Worm (Caenorhabditis elegans) whole organism, young adult: ENCODE results near the gene spe-6.
A peak's percentile ranks its signal among the peaks of the same experiment; 100 is the strongest.

Source experiments
- F10E7.11 ChIP-seq: sonication (generic microtip); optimal IDR thresholded peaks from 2 replicates; lab custom pipeline; 2017; ENCODE audit warnings: mild to moderate bottlenecking, missing genetic modification characterization, moderate library complexity, missing compliant biosample characterization
- F22D6.2 ChIP-seq: sonication (generic microtip); optimal IDR thresholded peaks from 2 replicates; lab custom pipeline; 2016; ENCODE audit warnings: mild to moderate bottlenecking, missing genetic modification characterization, missing compliant biosample characterization
- F23B12.7 ChIP-seq: sonication (generic microtip); optimal IDR thresholded peaks from 2 replicates; lab custom pipeline; 2017; ENCODE audit warnings: missing genetic modification characterization, mild to moderate bottlenecking, missing compliant biosample characterization, antibody characterized with exemption, moderate library complexity; ENCODE audit not compliant: insufficient read depth
- F49E8.2 ChIP-seq: sonication (generic microtip); optimal IDR thresholded peaks from 3 replicates; lab custom pipeline; 2017; ENCODE audit warnings: missing genetic modification characterization, mild to moderate bottlenecking, missing compliant biosample characterization, antibody characterized with exemption, moderate library complexity; ENCODE audit not compliant: insufficient read depth
- K12H6.12 ChIP-seq: fragments of 200-800 bp; sonication (Bioruptor generic); optimal IDR thresholded peaks from 2 replicates; lab custom pipeline; 2018; ENCODE audit warnings: mild to moderate bottlenecking, missing genetic modification characterization, missing compliant biosample characterization
- T07F8.4 ChIP-seq: sonication (generic microtip); optimal IDR thresholded peaks from 2 replicates; lab custom pipeline; 2016; ENCODE audit warnings: mild to moderate bottlenecking, missing genetic modification characterization, moderate library complexity, missing compliant biosample characterization
- T26A5.8 ChIP-seq: sonication (generic microtip); optimal IDR thresholded peaks from 2 replicates; lab custom pipeline; 2016; ENCODE audit warnings: missing genetic modification characterization, missing compliant biosample characterization
- Y56A3A.18 ChIP-seq: fragments of 200-800 bp; sonication (Bioruptor generic); IDR thresholded peaks from 2 replicates; pipeline ENCODE4 v1.3.6; 2022; ENCODE audit warnings: missing genetic modification reagents, missing genetic modification characterization, missing compliant biosample characterization
- Y95B8A.8 ChIP-seq: fragments of 200-800 bp; sonication (Bioruptor generic); IDR thresholded peaks from 2 replicates; pipeline ENCODE4 v1.3.6; 2022; ENCODE audit warnings: missing genetic modification reagents, missing genetic modification characterization, missing compliant biosample characterization
- atf-7 ChIP-seq: sonication (generic microtip); optimal IDR thresholded peaks from 2 replicates; lab custom pipeline; 2017; ENCODE audit warnings: mild to moderate bottlenecking, missing genetic modification characterization, missing compliant biosample characterization
- attf-3 ChIP-seq: fragments of 200-800 bp; sonication (Bioruptor generic); conservative IDR thresholded peaks from 2 replicates; pipeline ENCODE4 v1.3.6; 2022; ENCODE audit warnings: missing genetic modification reagents, missing genetic modification characterization, missing compliant biosample characterization
- attf-5 ChIP-seq: fragments of 200-800 bp; sonication (Bioruptor generic); optimal IDR thresholded peaks from 2 replicates; lab custom pipeline; 2018; ENCODE audit warnings: mild to moderate bottlenecking, missing genetic modification characterization, missing compliant biosample characterization
- attf-6 ChIP-seq: fragments of 200-800 bp; sonication (Bioruptor generic); IDR thresholded peaks from 2 replicates; pipeline ENCODE4 v1.3.6; 2022; ENCODE audit warnings: missing genetic modification reagents, missing genetic modification characterization, missing compliant biosample characterization
- bed-2 ChIP-seq: fragments of 200-800 bp; sonication (Bioruptor generic); IDR thresholded peaks from 2 replicates; pipeline ENCODE4 v1.3.6; 2022; ENCODE audit warnings: missing genetic modification reagents, missing genetic modification characterization, missing compliant biosample characterization
- cebp-1 ChIP-seq, 2 experiments: fragments of 200-800 bp in 1 of 2; sonication (Bioruptor generic) in 1 of 2; sonication (generic microtip) in 1 of 2; IDR thresholded peaks in 1 of 2; optimal IDR thresholded peaks in 1 of 2; 2 replicates each; pipeline versions ENCODE4 v1.3.6 to Lab custom; 2017 to 2022; ENCODE audit warnings: missing compliant biosample characterization in 2 of 2, missing genetic modification characterization in 2 of 2, mild to moderate bottlenecking in 1 of 2, missing genetic modification reagents in 1 of 2, moderate library complexity in 1 of 2
- cebp-2 ChIP-seq: fragments of 200-800 bp; sonication (Bioruptor generic); IDR thresholded peaks from 2 replicates; pipeline ENCODE4 v1.3.6; 2022; ENCODE audit warnings: missing genetic modification characterization, missing compliant biosample characterization
- dpl-1 ChIP-seq: fragments of 150-350 bp; optimal IDR thresholded peaks from 2 replicates; lab custom pipeline; 2014; ENCODE audit warnings: missing biosample characterization, missing genetic modification reagents, missing genetic modification characterization
- efl-1 ChIP-seq: fragments of 150-350 bp; optimal IDR thresholded peaks from 2 replicates; lab custom pipeline; 2014; ENCODE audit warnings: missing biosample characterization, missing genetic modification reagents, missing genetic modification characterization
- him-1 ChIP-seq: sonication (generic microtip); optimal IDR thresholded peaks from 2 replicates; lab custom pipeline; 2016; ENCODE audit warnings: missing genotype, missing genetic modification reagents, missing genetic modification characterization, missing compliant biosample characterization
- hmg-1.2 ChIP-seq: fragments of 200-800 bp; sonication (Bioruptor generic); IDR thresholded peaks from 2 replicates; pipeline ENCODE4 v1.3.6; 2022; ENCODE audit warnings: missing genetic modification reagents, missing genetic modification characterization, missing compliant biosample characterization
- let-607 ChIP-seq, 2 experiments: fragments of 200-800 bp in 1 of 2; sonication (Bioruptor generic) in 1 of 2; sonication (generic microtip) in 1 of 2; optimal IDR thresholded peaks; 2 replicates each; lab custom pipeline; 2016 to 2018; ENCODE audit warnings: mild to moderate bottlenecking in 2 of 2, missing compliant biosample characterization in 2 of 2, missing genetic modification characterization in 2 of 2, moderate library complexity in 2 of 2, missing genotype in 1 of 2
- lin-54 ChIP-seq: fragments of 200-800 bp; sonication (Bioruptor generic); optimal IDR thresholded peaks from 2 replicates; lab custom pipeline; 2018; ENCODE audit warnings: mild to moderate bottlenecking, missing genetic modification characterization, missing compliant biosample characterization
- mes-4 ChIP-seq: sonication (generic microtip); optimal IDR thresholded peaks from 2 replicates; lab custom pipeline; 2016; ENCODE audit warnings: missing genotype, missing genetic modification characterization, missing compliant biosample characterization
- nfyb-1 ChIP-seq: fragments of 200-800 bp; sonication (Bioruptor generic); IDR thresholded peaks from 2 replicates; pipeline ENCODE4 v1.3.6; 2022; ENCODE audit warnings: missing genetic modification reagents, missing genetic modification characterization, missing compliant biosample characterization
- nhr-179 ChIP-seq: sonication (generic microtip); optimal IDR thresholded peaks from 2 replicates; lab custom pipeline; 2016; ENCODE audit warnings: mild to moderate bottlenecking, missing genetic modification characterization, missing compliant biosample characterization
- nhr-27 ChIP-seq: fragments of 200-800 bp; sonication (Bioruptor generic); optimal IDR thresholded peaks from 2 replicates; lab custom pipeline; 2018; ENCODE audit warnings: mild to moderate bottlenecking, missing genetic modification characterization, moderate library complexity, missing compliant biosample characterization
- nhr-90 ChIP-seq: sonication (generic microtip); optimal IDR thresholded peaks from 2 replicates; lab custom pipeline; 2016; ENCODE audit warnings: missing genotype, mild to moderate bottlenecking, missing genetic modification characterization, missing compliant biosample characterization
- pbrm-1 ChIP-seq: fragments of 200-800 bp; sonication (Bioruptor generic); IDR thresholded peaks from 2 replicates; pipeline ENCODE4 v1.3.6; 2022; ENCODE audit warnings: missing genetic modification reagents, missing genetic modification characterization, missing compliant biosample characterization
- repo-1 ChIP-seq: sonication (generic microtip); optimal IDR thresholded peaks from 2 replicates; lab custom pipeline; 2017; ENCODE audit warnings: mild to moderate bottlenecking, missing genetic modification characterization, missing compliant biosample characterization
- sdz-38 ChIP-seq: sonication (generic microtip); optimal IDR thresholded peaks from 2 replicates; lab custom pipeline; 2016; ENCODE audit warnings: missing genotype, missing genetic modification characterization, missing compliant biosample characterization
- sea-2 ChIP-seq: fragments of 200-800 bp; sonication (Bioruptor generic); IDR thresholded peaks from 2 replicates; pipeline ENCODE4 v1.3.6; 2022; ENCODE audit warnings: missing genetic modification characterization, missing compliant biosample characterization
- snpc-1.3 ChIP-seq: sonication (generic microtip); optimal IDR thresholded peaks from 2 replicates; lab custom pipeline; 2017; ENCODE audit warnings: missing genetic modification characterization, mild to moderate bottlenecking, missing compliant biosample characterization, antibody characterized with exemption, moderate library complexity, missing genotype, missing genetic modification reagents; ENCODE audit not compliant: insufficient read depth
- tbp1 ChIP-seq: fragments of 200-800 bp; sonication (Bioruptor generic); optimal IDR thresholded peaks from 2 replicates; lab custom pipeline; 2018; ENCODE audit warnings: mild to moderate bottlenecking, missing genetic modification characterization, missing compliant biosample characterization
- unc-62 ChIP-seq: fragments of 150-350 bp; optimal IDR thresholded peaks from 2 replicates; lab custom pipeline; 2014; ENCODE audit warnings: missing biosample characterization, missing genetic modification reagents, missing genetic modification characterization
- zfh-2 ChIP-seq: fragments of 200-800 bp; sonication (Bioruptor generic); conservative IDR thresholded peaks from 2 replicates; pipeline ENCODE4 v1.3.6; 2022; ENCODE audit warnings: missing genetic modification reagents, missing genetic modification characterization, missing compliant biosample characterization
- ztf-28 ChIP-seq: fragments of 200-800 bp; sonication (Bioruptor generic); IDR thresholded peaks from 2 replicates; pipeline ENCODE4 v1.3.6; 2022; ENCODE audit warnings: missing genetic modification reagents, missing genetic modification characterization, missing compliant biosample characterization
- ztf-3 ChIP-seq: fragments of 200-800 bp; sonication (Bioruptor generic); optimal IDR thresholded peaks from 2 replicates; lab custom pipeline; 2018; ENCODE audit warnings: mild to moderate bottlenecking, missing genetic modification characterization, missing compliant biosample characterization
- ztf-6 ChIP-seq: fragments of 200-800 bp; sonication (Bioruptor generic); IDR thresholded peaks from 2 replicates; pipeline ENCODE4 v1.3.6; 2022; ENCODE audit warnings: missing genetic modification reagents, missing genetic modification characterization, missing compliant biosample characterization

Gene spe-6

ce11 chrIII:11496496-11496895 lies 8.8 kb upstream of the spe-6 start, which contains the start of gene Y66D12A.24 (continued):
- TF ChIP-seq unc-62 (GFP tag; lab: Kevin White, UChicago) (peak; percentile 7), mes-4 (tag; lab: Kevin White, UChicago) (no peak), sdz-38 (no peak), zfh-2 (GFP tag; lab: Robert Waterston, UW) (0 out of 2 replicates have a peak, but pooled peaks have one; percentile 22), ztf-3 (no peak), tbp1 (GFP tag; lab: Kevin White, UChicago) (peak; percentile 40), cebp-1 (GFP tag; IDR thresholded peaks at IDR 0.05; lab: Robert Waterston, UW) (no peak), cebp-1 (tag; optimal IDR thresholded peaks at IDR 0.05; lab: Kevin White, UChicago) (peak; percentile 53), cebp-2 (no peak), repo-1 (no peak), F10E7.11 (no peak), him-1 (no peak), hmg-1.2 (GFP tag; lab: Robert Waterston, UW) (peak; percentile 32; the same call in 1 of the 2 replicates), F23B12.7 (tag; lab: Kevin White, UChicago) (no peak), T07F8.4 (tag; lab: Kevin White, UChicago) (no peak), nhr-179 (tag; lab: Kevin White, UChicago) (no peak)

- TF ChIP-seq ztf-6 (GFP tag; lab: Robert Waterston, UW) (no peak), tbp1 (GFP tag; lab: Kevin White, UChicago) (no peak), pbrm-1 (GFP tag; lab: Robert Waterston, UW) (no peak), F22D6.2 (tag; lab: Kevin White, UChicago) (no peak), unc-62 (GFP tag; lab: Kevin White, UChicago) (no peak), atf-7 (tag; lab: Kevin White, UChicago) (no peak), T26A5.8 (tag; lab: Kevin White, UChicago) (no peak), Y56A3A.18 (GFP tag; lab: Robert Waterston, UW) (no peak), T07F8.4 (tag; lab: Kevin White, UChicago) (no peak)
- TF ChIP-seq, all 124 proteins: peak for 0
Observed at ce11 chrIII:11500647-11501046, 4.6 kb upstream of the spe-6 start, which contains the start of gene nars-2. TSS of gene nars-2 (minus strand) at chrIII:11500747.

ce11 chrIII:11502753-11503152 lies 2.5 kb upstream of the spe-6 start, which contains the start of gene tin-10:
TSS of gene tin-10 (minus strand) at chrIII:11502853.
- TF ChIP-seq snpc-1.3 (tag; lab: Kevin White, UChicago) (no peak), lin-54 (GFP tag; lab: Kevin White, UChicago) (no peak), bed-2 (GFP tag; lab: Robert Waterston, UW) (no peak), F49E8.2 (tag; lab: Kevin White, UChicago) (no peak), ztf-3 (no peak), nfyb-1 (GFP tag; lab: Robert Waterston, UW) (no peak), Y95B8A.8 (GFP tag; lab: Robert Waterston, UW) (no peak), efl-1 (no peak), F23B12.7 (tag; lab: Kevin White, UChicago) (no peak), K12H6.12 (no peak), attf-3 (no peak), nhr-90 (tag; lab: Kevin White, UChicago) (no peak), attf-6 (GFP tag; lab: Robert Waterston, UW) (no peak), nhr-27 (tag; lab: Kevin White, UChicago) (no peak), ztf-28 (GFP tag; lab: Robert Waterston, UW) (no peak), dpl-1 (no peak), sea-2 (GFP tag; lab: Robert Waterston, UW) (no peak), let-607 (tag; optimal IDR thresholded peaks at IDR 0.05; lab: Kevin White, UChicago) (no peak), hmg-1.2 (GFP tag; lab: Robert Waterston, UW) (no peak), attf-5 (GFP tag; lab: Kevin White, UChicago) (no peak)
